ENCODE assay signal across 4 fruit fly cellular contexts in the genomic region with DNA sequence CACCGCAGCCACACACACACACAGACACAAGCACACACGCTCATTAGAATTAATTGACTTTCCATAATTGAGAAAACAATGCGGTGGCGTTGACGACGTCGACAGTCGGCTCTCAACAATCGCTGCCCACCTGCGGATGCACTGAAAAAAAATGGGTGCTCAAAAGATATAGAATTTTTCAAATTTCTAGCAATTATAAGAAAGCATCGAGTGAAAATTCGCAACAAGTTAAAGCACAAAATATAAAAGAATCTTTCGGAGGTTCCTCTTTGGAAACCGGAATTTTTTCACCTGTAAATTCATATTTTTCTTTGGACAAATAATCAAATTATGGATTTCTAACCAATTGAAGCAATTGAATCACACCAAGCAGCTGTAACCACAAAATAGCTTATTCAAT.
TF ChIP-seq lines count a peak whose summit lies in the region.

No protein-coding gene starts in this region.

- no peak for TF ChIP-seq CTCF in whole organism, embryonic (GFP tag; optimal IDR thresholded peaks at IDR 0.05; lab: Kevin White, UChicago)

TF ChIP-seq in whole organism, embryonic, 481 proteins besides CTCF, POLR2A, EP300 and RAD21 (continues in another document):
- TF ChIP-seq row (GFP tag; IDR thresholded peaks at IDR 0.05; lab: Robert Waterston, UW) (peak; percentile 17; the same call in 1 of the 3 replicates), Max (GFP tag; optimal IDR thresholded peaks at IDR 0.05; lab: Kevin White, UChicago) (no peak), Blimp-1 (GFP tag; optimal IDR thresholded peaks at IDR 0.05; lab: Kevin White, UChicago) (peak; percentile 47), ERR (GFP tag; optimal IDR thresholded peaks at IDR 0.05; lab: Kevin White, UChicago) (no peak), phol (tag; optimal IDR thresholded peaks at IDR 0.05; lab: Kevin White, UChicago) (peak; percentile 47), nom (GFP tag; optimal IDR thresholded peaks at IDR 0.05; lab: Kevin White, UChicago) (no peak), Sox102F (GFP tag; optimal IDR thresholded peaks at IDR 0.05; lab: Kevin White, UChicago) (peak; percentile 51), CG6254 (GFP tag; optimal IDR thresholded peaks at IDR 0.05; lab: Kevin White, UChicago) (peak; percentile 25), fd96Cb (tag; optimal IDR thresholded peaks at IDR 0.05; lab: Kevin White, UChicago) (peak; percentile 30), CG14965 (GFP tag; optimal IDR thresholded peaks at IDR 0.05; lab: Kevin White, UChicago; ENCODE audit: borderline replicate concordance) (no peak), CG11504 (tag; optimal IDR thresholded peaks at IDR 0.05; lab: Kevin White, UChicago) (peak; percentile 44), CG8359 (GFP tag; optimal IDR thresholded peaks at IDR 0.05; lab: Kevin White, UChicago; ENCODE audit: borderline replicate concordance) (no peak), nmo (GFP tag; optimal IDR thresholded peaks at IDR 0.05; lab: Kevin White, UChicago) (peak; percentile 26), inv (GFP tag; IDR thresholded peaks at IDR 0.05; lab: Robert Waterston, UW; ENCODE audit: partially characterized antibody) (no peak), unc-4 (GFP tag; IDR thresholded peaks at IDR 0.05; lab: Robert Waterston, UW; ENCODE audit: partially characterized antibody) (no peak), Dfd (GFP tag; optimal IDR thresholded peaks at IDR 0.05; lab: Kevin White, UChicago) (no peak), PHDP (tag; optimal IDR thresholded peaks at IDR 0.05; lab: Kevin White, UChicago) (peak; percentile 19), unpg (GFP tag; optimal IDR thresholded peaks at IDR 0.05; lab: Kevin White, UChicago) (peak; percentile 33), CG4424 (GFP tag; optimal IDR thresholded peaks at IDR 0.05; lab: Kevin White, UChicago) (peak; percentile 3), sisA (GFP tag; IDR thresholded peaks at IDR 0.05; lab: Robert Waterston, UW) (peak; percentile 38; the same call in 1 of the 2 replicates)

TF ChIP-seq in whole organism, prepupa, 60 proteins besides CTCF, POLR2A, EP300 and RAD21 (continues in another document):
- TF ChIP-seq spab (GFP tag; optimal IDR thresholded peaks at IDR 0.05; lab: Kevin White, UChicago) = no peak
- no peak for TF ChIP-seq CG9139 (GFP tag; optimal IDR thresholded peaks at IDR 0.05; lab: Kevin White, UChicago)
- TF ChIP-seq Hr38 (GFP tag; optimal IDR thresholded peaks at IDR 0.05; lab: Kevin White, UChicago) = no peak
- peak; percentile 21 for TF ChIP-seq lz (GFP tag; optimal IDR thresholded peaks at IDR 0.05; lab: Kevin White, UChicago)
- peak; percentile 23 for TF ChIP-seq acj6 (GFP tag; optimal IDR thresholded peaks at IDR 0.05; lab: Kevin White, UChicago)
- TF ChIP-seq CG11902 (GFP tag; optimal IDR thresholded peaks at IDR 0.05; lab: Kevin White, UChicago) = no peak
- no peak for TF ChIP-seq ss (GFP tag; optimal IDR thresholded peaks at IDR 0.05; lab: Kevin White, UChicago)
- TF ChIP-seq CG3032 (tag; optimal IDR thresholded peaks at IDR 0.05; lab: Kevin White, UChicago) = no peak
- TF ChIP-seq CG15336 (GFP tag; IDR thresholded peaks at IDR 0.05; lab: Robert Waterston, UW) = peak; percentile 69
- peak; percentile 59 for TF ChIP-seq CG6276 (GFP tag; optimal IDR thresholded peaks at IDR 0.05; lab: Kevin White, UChicago)
- TF ChIP-seq svp (GFP tag; lab: Kevin White, UChicago) = peak; percentile 48
- no peak for TF ChIP-seq CG34406 (GFP tag; optimal IDR thresholded peaks at IDR 0.05; lab: Kevin White, UChicago)
- peak; percentile 60 for TF ChIP-seq Hr4 (GFP tag; optimal IDR thresholded peaks at IDR 0.05; lab: Kevin White, UChicago)
- peak; percentile 23 for TF ChIP-seq CG31627 (GFP tag; optimal IDR thresholded peaks at IDR 0.05; lab: Kevin White, UChicago)
- TF ChIP-seq Blimp-1 (GFP tag; optimal IDR thresholded peaks at IDR 0.05; lab: Kevin White, UChicago) = no peak
- peak; percentile 30 for TF ChIP-seq dac (GFP tag; optimal IDR thresholded peaks at IDR 0.05; lab: Kevin White, UChicago)
- TF ChIP-seq salr (GFP tag; optimal IDR thresholded peaks at IDR 0.05; lab: Kevin White, UChicago) = peak in 1 of 2 experiments; percentile 46
- peak; percentile 3 for TF ChIP-seq Ets21C (GFP tag; optimal IDR thresholded peaks at IDR 0.05; lab: Kevin White, UChicago)
- peak; percentile 19 for TF ChIP-seq esn (GFP tag; optimal IDR thresholded peaks at IDR 0.05; lab: Kevin White, UChicago)
- peak; percentile 50 for TF ChIP-seq achi (GFP tag; optimal IDR thresholded peaks at IDR 0.05; lab: Kevin White, UChicago)
- TF ChIP-seq cyc (GFP tag; optimal IDR thresholded peaks at IDR 0.05; lab: Kevin White, UChicago) = peak; percentile 29
- TF ChIP-seq vri (GFP tag; optimal IDR thresholded peaks at IDR 0.05; lab: Kevin White, UChicago) = no peak
- TF ChIP-seq CG8632 (GFP tag; optimal IDR thresholded peaks at IDR 0.05; lab: Kevin White, UChicago) = peak; percentile 3

TF ChIP-seq in whole organism, pupa, 21 proteins besides CTCF, POLR2A, EP300 and RAD21:
- TF ChIP-seq CG14655 (GFP tag; optimal IDR thresholded peaks at IDR 0.05; lab: Kevin White, UChicago) (peak; percentile 63), CG8301 (tag; optimal IDR thresholded peaks at IDR 0.05; lab: Kevin White, UChicago) (peak; percentile 47), Ets98B (GFP tag; IDR thresholded peaks at IDR 0.05; lab: Robert Waterston, UW) (peak; percentile 75), Pif1A (GFP tag; optimal IDR thresholded peaks at IDR 0.05; lab: Kevin White, UChicago) (peak; percentile 45), CG17806 (tag; optimal IDR thresholded peaks at IDR 0.05; lab: Kevin White, UChicago) (peak; percentile 12), fd96Ca (GFP tag; IDR thresholded peaks at IDR 0.05; lab: Robert Waterston, UW) (peak; percentile 50; the same call in 1 of the 3 replicates), CG12605 (GFP tag; IDR thresholded peaks at IDR 0.05; lab: Robert Waterston, UW) (peak; percentile 48), CG13204 (GFP tag; optimal IDR thresholded peaks at IDR 0.05; lab: Kevin White, UChicago) (no peak), CG32121 (GFP tag; IDR thresholded peaks at IDR 0.05; lab: Robert Waterston, UW) (peak; percentile 69), CG8159 (tag; optimal IDR thresholded peaks at IDR 0.05; lab: Kevin White, UChicago) (peak; percentile 11), CG9948 (tag; optimal IDR thresholded peaks at IDR 0.05; lab: Kevin White, UChicago) (peak; percentile 8), rn (GFP tag; IDR thresholded peaks at IDR 0.05; lab: Robert Waterston, UW) (peak; percentile 54; the same call in 1 of the 2 replicates), CG10348 (GFP tag; IDR thresholded peaks at IDR 0.05; lab: Robert Waterston, UW) (no peak), CG4496 (GFP tag; IDR thresholded peaks at IDR 0.05; lab: Robert Waterston, UW) (peak; percentile 83), CG15710 (tag; optimal IDR thresholded peaks at IDR 0.05; lab: Kevin White, UChicago) (no peak)

TF ChIP-seq in whole organism, wandering third instar larva, 38 proteins besides CTCF, POLR2A, EP300 and RAD21:
- TF ChIP-seq rgr (GFP tag; optimal IDR thresholded peaks at IDR 0.05; lab: Kevin White, UChicago) (peak; percentile 21), pan (optimal IDR thresholded peaks at IDR 0.05; lab: Kevin White, UChicago) (no peak), foxo (GFP tag; optimal IDR thresholded peaks at IDR 0.05; lab: Kevin White, UChicago) (peak in 1 of 2 experiments; percentile 14), Dif (GFP tag; optimal IDR thresholded peaks at IDR 0.05; lab: Kevin White, UChicago; ENCODE audit: partially characterized antibody) (no peak)
